Worm (Caenorhabditis elegans): ENCODE results near the gene clec-226.

- TF ChIP-seq B0336.3 (GFP tag; IDR thresholded peaks at IDR 0.05) (no peak), snpc-4 (GFP tag; optimal IDR thresholded peaks at IDR 0.05) (no peak), snpc-4 (tag; optimal IDR thresholded peaks at IDR 0.05) (no peak), F23B12.7 (tag; optimal IDR thresholded peaks at IDR 0.05; ENCODE audit: insufficient read depth) (no peak), F39B2.1 (GFP tag; IDR thresholded peaks at IDR 0.05) (no peak), F52B5.7 (tag; optimal IDR thresholded peaks at IDR 0.05) (no peak), lsy-27 (tag; optimal IDR thresholded peaks at IDR 0.05; ENCODE audit: borderline replicate concordance, insufficient read depth) (no peak), let-607 (tag; optimal IDR thresholded peaks at IDR 0.05) (no peak), unc-62 (GFP tag; optimal IDR thresholded peaks at IDR 0.05) (no peak), Y53F4B.3 (GFP tag; IDR thresholded peaks at IDR 0.05) (no peak)
These were observed 22.9 kb upstream of the clec-226 start, which contains the start of gene srxa-11 for ce11 chrV:13923851-13924250.

Data from whole organism, young adult.